Fruit fly (Drosophila melanogaster): ENCODE measurements around the gene Toll-9.

Toll-9 gene

dm6 chr3L:20317751-20318150, 48.8 kb downstream of the Toll-9 start:
- TF ChIP-seq Met (GFP tag; optimal IDR thresholded peaks at IDR 0.05) (no peak), svp (GFP tag) (peak; percentile 69)

- peak; percentile 44 for TF ChIP-seq CG6808 (GFP tag; optimal IDR thresholded peaks at IDR 0.05)
- TF ChIP-seq CG34406 (GFP tag; optimal IDR thresholded peaks at IDR 0.05), result no peak
- TF ChIP-seq topi (GFP tag; optimal IDR thresholded peaks at IDR 0.05), result no peak
- no peak for TF ChIP-seq CG31627 (GFP tag; optimal IDR thresholded peaks at IDR 0.05)
- no peak for TF ChIP-seq Hr38 (GFP tag; optimal IDR thresholded peaks at IDR 0.05)
- no peak for TF ChIP-seq Blimp-1 (GFP tag; optimal IDR thresholded peaks at IDR 0.05)
- TF ChIP-seq eg (GFP tag; IDR thresholded peaks at IDR 0.05), result no peak; the same call in 2 of the 3 replicates
- TF ChIP-seq CG6854 (GFP tag; optimal IDR thresholded peaks at IDR 0.05), result peak; percentile 58
- peak; percentile 49 for TF ChIP-seq CG9139 (GFP tag; optimal IDR thresholded peaks at IDR 0.05)
- no peak for TF ChIP-seq spab (GFP tag; optimal IDR thresholded peaks at IDR 0.05)
- TF ChIP-seq CG10631 (GFP tag; optimal IDR thresholded peaks at IDR 0.05), result no peak
- TF ChIP-seq vri (GFP tag; optimal IDR thresholded peaks at IDR 0.05), result peak; percentile 77
- no peak for TF ChIP-seq CG6792 (GFP tag; optimal IDR thresholded peaks at IDR 0.05)
- peak; percentile 8 for TF ChIP-seq Lpt (GFP tag; optimal IDR thresholded peaks at IDR 0.05)
- no peak for TF ChIP-seq CG8319 (GFP tag; optimal IDR thresholded peaks at IDR 0.05)
- TF ChIP-seq Sox14 (GFP tag; optimal IDR thresholded peaks at IDR 0.05), result peak; percentile 42
- peak; percentile 89 for TF ChIP-seq svp (GFP tag)
- no peak for TF ChIP-seq CG32006 (GFP tag; optimal IDR thresholded peaks at IDR 0.05)
- TF ChIP-seq fd85E (GFP tag; optimal IDR thresholded peaks at IDR 0.05), result no peak
- no peak for TF ChIP-seq salr (GFP tag; optimal IDR thresholded peaks at IDR 0.05)
- TF ChIP-seq CG4318 (GFP tag; optimal IDR thresholded peaks at IDR 0.05), result no peak
- no peak for TF ChIP-seq dac (GFP tag; optimal IDR thresholded peaks at IDR 0.05)
- peak; percentile 57 for TF ChIP-seq dsx (GFP tag; optimal IDR thresholded peaks at IDR 0.05; ENCODE audit: poor library complexity, severe bottlenecking)
- TF ChIP-seq CG1621 (tag; optimal IDR thresholded peaks at IDR 0.05), result peak; percentile 53
- peak; percentile 62 to 71 for TF ChIP-seq ss (GFP tag; optimal IDR thresholded peaks at IDR 0.05)
- TF ChIP-seq CG11902 (GFP tag; optimal IDR thresholded peaks at IDR 0.05), result no peak
- TF ChIP-seq Ets21C (GFP tag; optimal IDR thresholded peaks at IDR 0.05), result no peak
- TF ChIP-seq cyc (GFP tag; optimal IDR thresholded peaks at IDR 0.05), result no peak
- peak; percentile 42 for TF ChIP-seq CG7368 (GFP tag; optimal IDR thresholded peaks at IDR 0.05)
- TF ChIP-seq Eip75B (GFP tag; optimal IDR thresholded peaks at IDR 0.05), result peak; percentile 27
- TF ChIP-seq net (GFP tag; optimal IDR thresholded peaks at IDR 0.05), result peak; percentile 57
- TF ChIP-seq CG11294 (GFP tag; IDR thresholded peaks at IDR 0.05), result no peak
- peak; percentile 23 for TF ChIP-seq Sox102F (GFP tag; optimal IDR thresholded peaks at IDR 0.05)
- peak; percentile 20 for TF ChIP-seq achi (GFP tag; optimal IDR thresholded peaks at IDR 0.05)
- TF ChIP-seq Met (GFP tag; optimal IDR thresholded peaks at IDR 0.05), result peak; percentile 13
- TF ChIP-seq CG6163 (GFP tag; IDR thresholded peaks at IDR 0.05), result peak; percentile 68; the same call in 2 of the 3 replicates
- peak; percentile 78 for TF ChIP-seq Eip78C (GFP tag)
- peak; percentile 58 for TF ChIP-seq CG3919 (GFP tag; optimal IDR thresholded peaks at IDR 0.05)
- TF ChIP-seq CG15336 (GFP tag; IDR thresholded peaks at IDR 0.05), result no peak
- no peak for TF ChIP-seq fd59A (GFP tag; optimal IDR thresholded peaks at IDR 0.05)
- no peak for TF ChIP-seq Hr4 (GFP tag; optimal IDR thresholded peaks at IDR 0.05)
- TF ChIP-seq CG8632 (GFP tag; optimal IDR thresholded peaks at IDR 0.05), result peak; percentile 11
- no peak for TF ChIP-seq lz (GFP tag; optimal IDR thresholded peaks at IDR 0.05)
These were observed 49.5 kb downstream of the Toll-9 start, which contains the start of gene Spn77Ba for dm6 chr3L:20316956-20317589. Gene Spn77Ba (plus strand): TSS chr3L:20317190.
